Worm (Caenorhabditis elegans) whole organism, mixed stage, embryonic: ENCODE measurements around the gene ugt-1.

Experiments used
- M03D4.4 ChIP-seq: sonication (generic microtip); optimal IDR thresholded peaks from 2 replicates; lab custom pipeline; 2017; ENCODE audit warnings: mild to moderate bottlenecking, missing genetic modification characterization, missing compliant biosample characterization
- bed-3 ChIP-seq: fragments of 200-800 bp; sonication (Bioruptor generic); optimal IDR thresholded peaks from 3 replicates; lab custom pipeline; 2018; ENCODE audit warnings: mild to moderate bottlenecking, missing genetic modification characterization, moderate library complexity, missing compliant biosample characterization
- blmp-1 ChIP-seq: fragments of 150-350 bp; optimal IDR thresholded peaks from 2 replicates; lab custom pipeline; 2014; ENCODE audit warnings: missing biosample characterization, missing genetic modification characterization
- ceh-39 ChIP-seq: fragments of 150-350 bp; optimal IDR thresholded peaks from 2 replicates; lab custom pipeline; 2014; ENCODE audit warnings: missing biosample characterization, missing genetic modification characterization
- ceh-43 ChIP-seq: fragments of 200-800 bp; sonication (Bioruptor generic); optimal IDR thresholded peaks from 2 replicates; lab custom pipeline; 2018; ENCODE audit warnings: mild to moderate bottlenecking, missing genetic modification characterization, moderate library complexity, missing compliant biosample characterization
- ceh-83 ChIP-seq: fragments of 200-800 bp; sonication (Bioruptor generic); optimal IDR thresholded peaks from 2 replicates; lab custom pipeline; 2018; ENCODE audit warnings: mild to moderate bottlenecking, missing genetic modification characterization, missing compliant biosample characterization
- ces-1 ChIP-seq: fragments of 150-350 bp; optimal IDR thresholded peaks from 2 replicates; lab custom pipeline; 2014; ENCODE audit warnings: missing biosample characterization, missing genetic modification reagents, missing genetic modification characterization
- cnd-1 ChIP-seq: fragments of 200-800 bp; sonication (Bioruptor generic); optimal IDR thresholded peaks from 2 replicates; lab custom pipeline; 2018; ENCODE audit warnings: mild to moderate bottlenecking, missing genetic modification characterization, missing compliant biosample characterization
- drap-1 ChIP-seq: fragments of 200-800 bp; sonication (Bioruptor generic); optimal IDR thresholded peaks from 3 replicates; lab custom pipeline; 2018; ENCODE audit warnings: mild to moderate bottlenecking, missing genetic modification characterization, missing compliant biosample characterization
- elt-1 ChIP-seq: sonication (generic microtip); optimal IDR thresholded peaks from 2 replicates; lab custom pipeline; 2017; ENCODE audit warnings: missing genetic modification characterization, mild to moderate bottlenecking, missing compliant biosample characterization, antibody characterized with exemption, moderate library complexity, borderline replicate concordance; ENCODE audit not compliant: insufficient read depth
- elt-3 ChIP-seq: fragments of 150-350 bp; optimal IDR thresholded peaks from 2 replicates; lab custom pipeline; 2014; ENCODE audit warnings: missing biosample characterization, missing genetic modification characterization
- flh-1 ChIP-seq: fragments of 200-800 bp; sonication (Bioruptor generic); optimal IDR thresholded peaks from 2 replicates; lab custom pipeline; 2018; ENCODE audit warnings: mild to moderate bottlenecking, missing genetic modification characterization, moderate library complexity, missing compliant biosample characterization
- ham-2 ChIP-seq: fragments of 200-800 bp; sonication (Bioruptor generic); optimal IDR thresholded peaks from 2 replicates; lab custom pipeline; 2018; ENCODE audit warnings: mild to moderate bottlenecking, missing genetic modification characterization, missing compliant biosample characterization
- lin-13 ChIP-seq: fragments of 150-350 bp; optimal IDR thresholded peaks from 2 replicates; lab custom pipeline; 2014; ENCODE audit warnings: missing biosample characterization, missing genetic modification characterization
- lin-32 ChIP-seq: fragments of 200-800 bp; sonication (Bioruptor generic); optimal IDR thresholded peaks from 2 replicates; lab custom pipeline; 2018; ENCODE audit warnings: mild to moderate bottlenecking, missing genetic modification characterization, missing compliant biosample characterization
- lsy-2 ChIP-seq: fragments of 150-350 bp; optimal IDR thresholded peaks from 2 replicates; lab custom pipeline; 2014; ENCODE audit warnings: missing biosample characterization, missing genetic modification characterization
- mab-5 ChIP-seq: fragments of 150-350 bp; optimal IDR thresholded peaks from 2 replicates; lab custom pipeline; 2014; ENCODE audit warnings: missing biosample characterization, missing genetic modification characterization
- mep-1 ChIP-seq: fragments of 150-350 bp; optimal IDR thresholded peaks from 2 replicates; lab custom pipeline; 2017; ENCODE audit warnings: missing biosample characterization, missing genetic modification reagents, missing genetic modification characterization, inconsistent platforms
- mls-2 ChIP-seq: sonication (generic microtip); optimal IDR thresholded peaks from 2 replicates; lab custom pipeline; 2016; ENCODE audit warnings: mild to moderate bottlenecking, missing genetic modification characterization, moderate library complexity, missing compliant biosample characterization
- nhr-12 ChIP-seq: fragments of 150-350 bp; optimal IDR thresholded peaks from 2 replicates; lab custom pipeline; 2014; ENCODE audit warnings: missing biosample characterization, missing genetic modification characterization
- nhr-28 ChIP-seq: fragments of 150-350 bp; optimal IDR thresholded peaks from 2 replicates; lab custom pipeline; 2014; ENCODE audit warnings: missing biosample characterization, missing genetic modification characterization
- nhr-76 ChIP-seq: sonication (generic microtip); optimal IDR thresholded peaks from 2 replicates; lab custom pipeline; 2017; ENCODE audit warnings: missing biosample characterization, missing genetic modification characterization
- pha-4 ChIP-seq: fragments of 150-350 bp; optimal IDR thresholded peaks from 2 replicates; lab custom pipeline; 2018; ENCODE audit warnings: missing biosample characterization, missing genetic modification reagents, missing genetic modification characterization
- sem-2 ChIP-seq: fragments of 200-800 bp; sonication (Bioruptor generic); optimal IDR thresholded peaks from 2 replicates; lab custom pipeline; 2018; ENCODE audit warnings: mild to moderate bottlenecking, missing genetic modification characterization, missing compliant biosample characterization
- snpc-4 ChIP-seq: fragments of 150-350 bp; optimal IDR thresholded peaks from 2 replicates; lab custom pipeline; 2014; ENCODE audit warnings: missing biosample characterization, missing genetic modification characterization
- sptf-1 ChIP-seq: sonication (generic microtip); optimal IDR thresholded peaks from 2 replicates; lab custom pipeline; 2017; ENCODE audit warnings: mild to moderate bottlenecking, missing genetic modification characterization, moderate library complexity, missing compliant biosample characterization
- unc-120 ChIP-seq: sonication (generic microtip); optimal IDR thresholded peaks from 2 replicates; lab custom pipeline; 2017; ENCODE audit warnings: missing genetic modification characterization, missing compliant biosample characterization; ENCODE audit not compliant: poor library complexity, severe bottlenecking
- unc-39 ChIP-seq: fragments of 150-350 bp; optimal IDR thresholded peaks from 2 replicates; lab custom pipeline; 2014; ENCODE audit warnings: missing biosample characterization, missing genetic modification characterization
- zip-8 ChIP-seq: fragments of 150-350 bp; optimal IDR thresholded peaks from 2 replicates; lab custom pipeline; 2014; ENCODE audit warnings: missing biosample characterization, missing genetic modification characterization
- ztf-11 ChIP-seq: fragments of 150-350 bp; optimal IDR thresholded peaks from 2 replicates; lab custom pipeline; 2014; ENCODE audit warnings: missing biosample characterization, missing genetic modification characterization

ugt-1 gene

ce11 chrV:10399290-10399689 lies 3.8 kb downstream of the ugt-1 start:
- no peak for TF ChIP-seq ceh-43
- TF ChIP-seq ztf-11 (tag; lab: Kevin White, UChicago): no peak
- no peak for TF ChIP-seq blmp-1 (tag; lab: Kevin White, UChicago)
- no peak for TF ChIP-seq unc-39 (tag; lab: Kevin White, UChicago)
- TF ChIP-seq ceh-83: no peak
- no peak for TF ChIP-seq nhr-28
- no peak for TF ChIP-seq mep-1 (tag; lab: Kevin White, UChicago)

- TF ChIP-seq unc-120 (tag; lab: Kevin White, UChicago) (no peak), cnd-1 (tag; lab: Kevin White, UChicago) (no peak), unc-39 (tag; lab: Kevin White, UChicago) (no peak), M03D4.4 (tag; lab: Kevin White, UChicago) (no peak), sptf-1 (no peak), ceh-83 (no peak), elt-1 (tag; lab: Kevin White, UChicago) (no peak), nhr-76 (tag; lab: Kevin White, UChicago) (no peak), lsy-2 (no peak), lin-32 (GFP tag; lab: Kevin White, UChicago) (no peak), pha-4 (tag; lab: Kevin White, UChicago) (no peak), snpc-4 (tag; lab: Kevin White, UChicago) (no peak)
- TF ChIP-seq, all 35 proteins: peak for 0
Observed at ce11 chrV:10402804-10403203, 7.3 kb downstream of the ugt-1 start, which contains the start of gene F15H10.8. Gene F15H10.8 (minus strand): TSS chrV:10402904.

ce11 chrV:10404701-10405100 lies 9.2 kb downstream of the ugt-1 start:
- TF ChIP-seq elt-1 (tag; lab: Kevin White, UChicago) (no peak), drap-1 (GFP tag; lab: Kevin White, UChicago) (no peak), flh-1 (GFP tag; lab: Kevin White, UChicago) (no peak), mep-1 (tag; lab: Kevin White, UChicago) (no peak), lin-13 (tag; lab: Kevin White, UChicago) (no peak), ces-1 (GFP tag; lab: Kevin White, UChicago) (no peak), sem-2 (GFP tag; lab: Kevin White, UChicago) (no peak)

- no peak for TF ChIP-seq elt-3 (tag; lab: Kevin White, UChicago)
- no peak for TF ChIP-seq bed-3 (GFP tag; lab: Kevin White, UChicago)
- no peak for TF ChIP-seq M03D4.4 (tag; lab: Kevin White, UChicago)
- TF ChIP-seq cnd-1 (tag; lab: Kevin White, UChicago): no peak
- no peak for TF ChIP-seq sem-2 (GFP tag; lab: Kevin White, UChicago)
- TF ChIP-seq ham-2: no peak
- TF ChIP-seq nhr-12 (tag; lab: Kevin White, UChicago): no peak
- TF ChIP-seq, all 35 proteins: peak for 0
Observed at ce11 chrV:10406313-10406712, 10.8 kb downstream of the ugt-1 start, which contains the start of gene F15H10.7. Gene F15H10.7 (minus strand): TSS chrV:10406413.

ce11 chrV:10410030-10410713 lies 14.7 kb downstream of the ugt-1 start, which contains the start of gene F15H10.12:
Gene F15H10.12 (minus strand): TSS chrV:10410080.
- TF ChIP-seq ceh-43 (no peak), lin-32 (GFP tag; lab: Kevin White, UChicago) (no peak), cnd-1 (tag; lab: Kevin White, UChicago) (no peak), mls-2 (tag; lab: Kevin White, UChicago) (no peak), elt-3 (tag; lab: Kevin White, UChicago) (no peak), bed-3 (GFP tag; lab: Kevin White, UChicago) (no peak), nhr-76 (tag; lab: Kevin White, UChicago) (no peak), drap-1 (GFP tag; lab: Kevin White, UChicago) (no peak)

ce11 chrV:10414610-10415009 lies 19.1 kb downstream of the ugt-1 start, which contains the start of gene F15H10.9:
Gene F15H10.9 (minus strand): TSS chrV:10414710.
- TF ChIP-seq unc-39 (tag; lab: Kevin White, UChicago) (no peak), nhr-12 (tag; lab: Kevin White, UChicago) (no peak), elt-1 (tag; lab: Kevin White, UChicago) (no peak), ceh-39 (tag; lab: Kevin White, UChicago) (no peak), zip-8 (no peak), unc-120 (tag; lab: Kevin White, UChicago) (no peak), ceh-83 (no peak), mab-5 (no peak), nhr-28 (no peak), lin-13 (tag; lab: Kevin White, UChicago) (no peak), mep-1 (tag; lab: Kevin White, UChicago) (no peak)
- TF ChIP-seq, all 35 proteins: peak for 0
